Worm (Caenorhabditis elegans) whole organism, L3 larva: ENCODE data around the gene ivns-1.
"Not testable (repeated sequence)": the region's sequence is repeated elsewhere in the genome, so short reads cannot be mapped to it uniquely, and the experiment has no call there.

Experiments
- R02D3.7 ChIP-seq: fragments of 150-350 bp; optimal IDR thresholded peaks from 2 replicates; lab custom pipeline; 2014; ENCODE audit warnings: missing biosample characterization, missing genetic modification characterization
- ZK546.5 ChIP-seq: sonication (generic microtip); optimal IDR thresholded peaks from 2 replicates; lab custom pipeline; 2017; ENCODE audit warnings: missing biosample characterization, missing genetic modification characterization
- aly-2 ChIP-seq: fragments of 150-350 bp; optimal IDR thresholded peaks from 2 replicates; lab custom pipeline; 2014; ENCODE audit warnings: missing biosample characterization, missing genetic modification characterization
- ama-1 ChIP-seq: fragments of 150-350 bp; optimal IDR thresholded peaks from 2 replicates; lab custom pipeline; 2018
- ceh-16 ChIP-seq: sonication (generic microtip); optimal IDR thresholded peaks from 2 replicates; lab custom pipeline; 2017; ENCODE audit warnings: missing biosample characterization, missing genetic modification characterization
- ceh-82 ChIP-seq: fragments of 150-350 bp; optimal IDR thresholded peaks from 2 replicates; lab custom pipeline; 2014; ENCODE audit warnings: missing biosample characterization, missing genetic modification characterization
- ceh-9 ChIP-seq: sonication (generic microtip); optimal IDR thresholded peaks from 2 replicates; lab custom pipeline; 2018; ENCODE audit warnings: missing biosample characterization, missing genetic modification characterization
- egl-27 ChIP-seq: sonication (generic microtip); optimal IDR thresholded peaks from 4 replicates; lab custom pipeline; 2017; ENCODE audit warnings: missing biosample characterization, missing genetic modification reagents, missing genetic modification characterization
- egl-5 ChIP-seq: fragments of 150-350 bp; optimal IDR thresholded peaks from 2 replicates; lab custom pipeline; 2017; ENCODE audit warnings: missing biosample characterization, missing genetic modification reagents, missing genetic modification characterization, inconsistent platforms
- elt-1 ChIP-seq: fragments of 150-350 bp; optimal IDR thresholded peaks from 2 replicates; lab custom pipeline; 2014; ENCODE audit warnings: missing biosample characterization, missing genetic modification characterization
- elt-3 ChIP-seq, 3 experiments: fragments of 150-350 bp in 1 of 3; sonication (generic microtip) in 2 of 3; optimal IDR thresholded peaks; 2 replicates in 2 of 3; 4 replicates in 1 of 3; lab custom pipeline; 2014 to 2017; ENCODE audit warnings: missing biosample characterization in 3 of 3, missing genetic modification characterization in 3 of 3
- eor-1 ChIP-seq, 2 experiments: fragments of 150-350 bp; optimal IDR thresholded peaks; 2 replicates each; lab custom pipeline; 2014 to 2018; ENCODE audit warnings: missing biosample characterization in 2 of 2, missing genetic modification characterization in 2 of 2
- fkh-10 ChIP-seq: sonication (generic microtip); optimal IDR thresholded peaks from 2 replicates; lab custom pipeline; 2017; ENCODE audit warnings: missing biosample characterization, missing genetic modification reagents, missing genetic modification characterization
- fos-1 ChIP-seq: fragments of 150-350 bp; optimal IDR thresholded peaks from 2 replicates; lab custom pipeline; 2014; ENCODE audit warnings: missing biosample characterization, missing genetic modification characterization
- hmg-11 ChIP-seq: sonication (generic microtip); optimal IDR thresholded peaks from 2 replicates; lab custom pipeline; 2016; ENCODE audit warnings: missing genetic modification characterization, missing compliant biosample characterization
- lin-15B ChIP-seq: fragments of 150-350 bp; optimal IDR thresholded peaks from 2 replicates; lab custom pipeline; 2014; ENCODE audit warnings: missing biosample characterization, missing genetic modification characterization
- lsy-12 ChIP-seq: sonication (generic microtip); optimal IDR thresholded peaks from 2 replicates; lab custom pipeline; 2016; ENCODE audit warnings: mild to moderate bottlenecking, missing genetic modification characterization, missing compliant biosample characterization
- mdl-1 ChIP-seq: fragments of 150-350 bp; optimal IDR thresholded peaks from 2 replicates; lab custom pipeline; 2014; ENCODE audit warnings: missing biosample characterization, missing genetic modification characterization
- mml-1 ChIP-seq: fragments of 150-350 bp; sonication (generic microtip); optimal IDR thresholded peaks from 3 replicates; lab custom pipeline; 2014; ENCODE audit warnings: missing biosample characterization, missing genetic modification characterization
- nfya-1 ChIP-seq: sonication (generic microtip); optimal IDR thresholded peaks from 2 replicates; lab custom pipeline; 2017; ENCODE audit warnings: missing genetic modification characterization, mild to moderate bottlenecking, missing compliant biosample characterization, antibody characterized with exemption, moderate library complexity; ENCODE audit not compliant: insufficient read depth
- nhr-12 ChIP-seq: fragments of 150-350 bp; optimal IDR thresholded peaks from 2 replicates; lab custom pipeline; 2014; ENCODE audit warnings: missing biosample characterization, missing genetic modification characterization
- nhr-23 ChIP-seq: fragments of 150-350 bp; optimal IDR thresholded peaks from 2 replicates; lab custom pipeline; 2014; ENCODE audit warnings: missing biosample characterization, missing genetic modification reagents, missing genetic modification characterization
- nhr-237 ChIP-seq: fragments of 150-350 bp; optimal IDR thresholded peaks from 2 replicates; lab custom pipeline; 2014; ENCODE audit warnings: missing biosample characterization, missing genetic modification characterization
- nhr-25 ChIP-seq: sonication (generic microtip); optimal IDR thresholded peaks from 2 replicates; lab custom pipeline; 2017; ENCODE audit warnings: missing biosample characterization, missing genetic modification characterization
- nhr-28 ChIP-seq: fragments of 150-350 bp; optimal IDR thresholded peaks from 2 replicates; lab custom pipeline; 2014; ENCODE audit warnings: missing biosample characterization, missing genetic modification characterization
- nhr-43 ChIP-seq: sonication (generic microtip); optimal IDR thresholded peaks from 2 replicates; lab custom pipeline; 2016; ENCODE audit warnings: mild to moderate bottlenecking, missing genetic modification characterization, missing compliant biosample characterization; ENCODE audit not compliant: poor library complexity, severe bottlenecking
- nhr-76 ChIP-seq: fragments of 150-350 bp; sonication (generic microtip); optimal IDR thresholded peaks from 5 replicates; lab custom pipeline; 2014; ENCODE audit warnings: missing biosample characterization, missing genetic modification characterization
- nhr-77 ChIP-seq: fragments of 150-350 bp; optimal IDR thresholded peaks from 2 replicates; lab custom pipeline; 2014; ENCODE audit warnings: missing biosample characterization, missing genetic modification characterization
- skn-1 ChIP-seq: fragments of 150-350 bp; optimal IDR thresholded peaks from 2 replicates; lab custom pipeline; 2014; ENCODE audit warnings: missing biosample characterization, missing genetic modification characterization
- snpc-4 ChIP-seq: fragments of 150-350 bp; optimal IDR thresholded peaks from 2 replicates; lab custom pipeline; 2014; ENCODE audit warnings: missing biosample characterization, missing genetic modification characterization
- tbx-2 ChIP-seq: sonication (generic microtip); optimal IDR thresholded peaks from 2 replicates; lab custom pipeline; 2016; ENCODE audit warnings: mild to moderate bottlenecking, missing genetic modification characterization, missing compliant biosample characterization
- unc-62 ChIP-seq: fragments of 150-350 bp; sonication (generic microtip); optimal IDR thresholded peaks from 4 replicates; lab custom pipeline; 2014; ENCODE audit warnings: missing biosample characterization, missing genetic modification reagents, missing genetic modification characterization
- zag-1 ChIP-seq: fragments of 150-350 bp; optimal IDR thresholded peaks from 2 replicates; lab custom pipeline; 2014; ENCODE audit warnings: missing biosample characterization, missing genetic modification characterization
- ztf-11 ChIP-seq: fragments of 150-350 bp; optimal IDR thresholded peaks from 2 replicates; lab custom pipeline; 2014; ENCODE audit warnings: missing biosample characterization, missing genetic modification characterization
- ztf-4 ChIP-seq: fragments of 150-350 bp; optimal IDR thresholded peaks from 2 replicates; lab custom pipeline; 2014; ENCODE audit warnings: missing biosample characterization, missing genetic modification characterization

The ivns-1 gene

ce11 chrX:12613451-12613850, 20.7 kb downstream of the ivns-1 start, which contains the start of gene R09A8.1:
R09A8.1 (plus strand) TSS chrX:12613751.
- not testable (repeated sequence) for TF ChIP-seq nhr-12, ceh-16, nfya-1 (tag; lab: Kevin White, UChicago)

ce11 chrX:12603322-12603984, 30.7 kb downstream of the ivns-1 start, which contains the start of the genes T24D5.6 and R09A8.9:
T24D5.6 (plus strand) TSS chrX:12603622.
R09A8.9 (plus strand) TSS chrX:12603934.
- TF ChIP-seq hmg-11 (tag; lab: Kevin White, UChicago) (no peak), nhr-76 (tag; lab: Kevin White, UChicago) (no peak), eor-1 (tag; optimal IDR thresholded peaks at IDR 0.05; lab: Kevin White, UChicago) (no peak), R02D3.7 (tag; lab: Kevin White, UChicago) (no peak), lin-15B (tag; lab: Kevin White, UChicago) (no peak), ceh-9 (no peak), nhr-28 (tag; lab: Kevin White, UChicago) (no peak), tbx-2 (tag; lab: Kevin White, UChicago) (no peak), ztf-4 (tag; lab: Kevin White, UChicago) (no peak), elt-1 (no peak), lsy-12 (tag; lab: Kevin White, UChicago) (no peak), skn-1 (tag; lab: Kevin White, UChicago) (no peak), egl-5 (tag; lab: Kevin White, UChicago) (no peak), nfya-1 (tag; lab: Kevin White, UChicago) (no peak)

ce11 chrX:12602611-12603010, 31.5 kb downstream of the ivns-1 start:
- TF ChIP-seq fos-1 (tag; lab: Kevin White, UChicago) (no peak), nhr-12 (tag; lab: Kevin White, UChicago) (no peak), elt-3 (tag; optimal IDR thresholded peaks at IDR 0.05; lab: Kevin White, UChicago) (no peak), mml-1 (tag; lab: Kevin White, UChicago) (no peak), egl-27 (no peak), fkh-10 (GFP tag; lab: Kevin White, UChicago) (no peak), ama-1 (lab: Kevin White, UChicago) (no peak), snpc-4 (tag; lab: Kevin White, UChicago) (no peak), nhr-43 (tag; lab: Kevin White, UChicago) (no peak), mdl-1 (tag; lab: Kevin White, UChicago) (no peak), ceh-16 (tag; lab: Kevin White, UChicago) (no peak), nfya-1 (tag; lab: Kevin White, UChicago) (no peak), nhr-25 (no peak), aly-2 (tag; lab: Kevin White, UChicago) (no peak), hmg-11 (tag; lab: Kevin White, UChicago) (no peak), unc-62 (GFP tag; lab: Kevin White, UChicago) (no peak), nhr-23 (tag; lab: Kevin White, UChicago) (no peak), nhr-28 (tag; lab: Kevin White, UChicago) (no peak), ztf-11 (tag; lab: Kevin White, UChicago) (no peak)

ce11 chrX:12596868-12597267, 37.3 kb downstream of the ivns-1 start, which contains the start of gene T24D5.4:
T24D5.4 (plus strand) TSS chrX:12597168.
- no peak for TF ChIP-seq lin-15B (tag; lab: Kevin White, UChicago)
- TF ChIP-seq nhr-25, result no peak
- no peak for TF ChIP-seq ZK546.5 (tag; lab: Kevin White, UChicago)
- no peak for TF ChIP-seq hmg-11 (tag; lab: Kevin White, UChicago)
- TF ChIP-seq nhr-43 (tag; lab: Kevin White, UChicago), result no peak
- TF ChIP-seq nhr-77 (tag; lab: Kevin White, UChicago), result no peak
- no peak for TF ChIP-seq nhr-23 (tag; lab: Kevin White, UChicago)
- TF ChIP-seq zag-1 (tag; lab: Kevin White, UChicago), result no peak
- TF ChIP-seq unc-62 (GFP tag; lab: Kevin White, UChicago), result no peak
- TF ChIP-seq ama-1 (lab: Kevin White, UChicago), result no peak
- TF ChIP-seq nhr-76 (tag; lab: Kevin White, UChicago), result no peak
- no peak for TF ChIP-seq elt-1
- no peak for TF ChIP-seq mml-1 (tag; lab: Kevin White, UChicago)
- no peak for TF ChIP-seq nhr-237 (tag; lab: Kevin White, UChicago)
- no peak for TF ChIP-seq aly-2 (tag; lab: Kevin White, UChicago)
- TF ChIP-seq lsy-12 (tag; lab: Kevin White, UChicago), result no peak
- no peak for TF ChIP-seq ceh-82
- no peak for TF ChIP-seq ztf-11 (tag; lab: Kevin White, UChicago)
- no peak for TF ChIP-seq R02D3.7 (tag; lab: Kevin White, UChicago)
- TF ChIP-seq, all 47 proteins: peak for 0
